Fruit fly (Drosophila melanogaster) whole organism, embryonic: ENCODE measurements around the gene foxo.
A peak's percentile ranks its signal among the peaks of the same experiment; 100 is the strongest.

Experiments
- Atf6 ChIP-seq: fragments of 200-800 bp; sonication (Bioruptor generic); IDR thresholded peaks from 2 replicates; pipeline ENCODE4 v1.3.6; 2022; ENCODE audit warnings: missing biosample characterization, missing genetic modification characterization
- BtbVII ChIP-seq: fragments of 200-800 bp; sonication (Bioruptor generic); optimal IDR thresholded peaks from 3 replicates; lab custom pipeline; 2017; ENCODE audit warnings: missing biosample characterization, mild to moderate bottlenecking, missing genetic modification characterization
- CG10267 ChIP-seq: fragments of 200-800 bp; sonication (Bioruptor generic); optimal IDR thresholded peaks from 2 replicates; lab custom pipeline; 2018; ENCODE audit warnings: missing biosample characterization, mild to moderate bottlenecking, missing genetic modification characterization, moderate library complexity
- CG10543 ChIP-seq: fragments of 200-800 bp; sonication (Bioruptor generic); optimal IDR thresholded peaks from 3 replicates; lab custom pipeline; 2017; ENCODE audit warnings: missing biosample characterization, mild to moderate bottlenecking, missing genetic modification characterization, moderate library complexity
- CG11093 ChIP-seq: fragments of 200-800 bp; sonication (Bioruptor generic); IDR thresholded peaks from 3 replicates; pipeline ENCODE4 v1.3.6; 2022; ENCODE audit warnings: missing biosample characterization, missing genetic modification characterization
- CG11398 ChIP-seq: fragments of 200-800 bp; sonication (Bioruptor generic); optimal IDR thresholded peaks from 2 replicates; lab custom pipeline; 2016; ENCODE audit warnings: missing biosample characterization, missing genetic modification characterization
- CG11696 ChIP-seq: fragments of 200-800 bp; sonication (Bioruptor generic); IDR thresholded peaks from 2 replicates; pipeline ENCODE4 v1.3.6; 2022; ENCODE audit warnings: missing biosample characterization, missing genetic modification characterization
- CG12659 ChIP-seq: fragments of 200-800 bp; sonication (Bioruptor generic); optimal IDR thresholded peaks from 3 replicates; lab custom pipeline; 2017; ENCODE audit warnings: mild to moderate bottlenecking, missing biosample characterization, missing genetic modification reagents, missing genetic modification characterization
- CG17361 ChIP-seq: fragments of 200-800 bp; sonication (Bioruptor generic); IDR thresholded peaks from 3 replicates; pipeline ENCODE4 v1.3.6; 2022; ENCODE audit warnings: missing biosample characterization, missing genetic modification characterization
- CG2116 ChIP-seq: fragments of 200-800 bp; sonication (Bioruptor generic); optimal IDR thresholded peaks from 3 replicates; lab custom pipeline; 2018; ENCODE audit warnings: missing biosample characterization, mild to moderate bottlenecking, missing genetic modification characterization
- CG30431 ChIP-seq: fragments of 200-800 bp; sonication (Bioruptor generic); optimal IDR thresholded peaks from 2 replicates; lab custom pipeline; 2017; ENCODE audit warnings: missing biosample characterization, missing genetic modification characterization
- CG3838 ChIP-seq: fragments of 200-800 bp; sonication (Bioruptor generic); optimal IDR thresholded peaks from 3 replicates; lab custom pipeline; 2016; ENCODE audit warnings: missing biosample characterization, missing genetic modification characterization
- CG4424 ChIP-seq: fragments of 200-800 bp; sonication (Bioruptor generic); optimal IDR thresholded peaks from 3 replicates; lab custom pipeline; 2016; ENCODE audit warnings: missing biosample characterization, missing genetic modification characterization
- CG5180 ChIP-seq: fragments of 200-800 bp; sonication (Bioruptor generic); optimal IDR thresholded peaks from 3 replicates; lab custom pipeline; 2017; ENCODE audit warnings: missing biosample characterization, missing genetic modification characterization, mild to moderate bottlenecking, moderate library complexity, missing genetic modification reagents
- CG6689 ChIP-seq: fragments of 200-800 bp; sonication (Bioruptor generic); IDR thresholded peaks from 2 replicates; pipeline ENCODE4 v1.3.6; 2022; ENCODE audit warnings: missing biosample characterization, missing genetic modification characterization
- CG6765 ChIP-seq: fragments of 200-800 bp; sonication (Bioruptor generic); optimal IDR thresholded peaks from 3 replicates; lab custom pipeline; 2017; ENCODE audit warnings: missing biosample characterization, mild to moderate bottlenecking, missing genetic modification characterization
- CG6813 ChIP-seq: fragments of 200-800 bp; sonication (Bioruptor generic); optimal IDR thresholded peaks from 2 replicates; lab custom pipeline; 2017; ENCODE audit warnings: missing biosample characterization, missing genetic modification characterization, mild to moderate bottlenecking, moderate library complexity, missing genetic modification reagents
- CG8089 ChIP-seq: fragments of 200-800 bp; sonication (Bioruptor generic); optimal IDR thresholded peaks from 3 replicates; lab custom pipeline; 2016; ENCODE audit warnings: missing biosample characterization, missing genetic modification characterization
- CG8290 ChIP-seq, 3 experiments: fragments of 200-800 bp; sonication (Bioruptor generic); optimal IDR thresholded peaks; 2 replicates each; lab custom pipeline; 2016 to 2019; ENCODE audit warnings: missing biosample characterization in 3 of 3, missing genetic modification characterization in 3 of 3, mild to moderate bottlenecking in 2 of 3, moderate library complexity in 1 of 3
- CG8359 ChIP-seq: fragments of 200-800 bp; sonication (Bioruptor generic); optimal IDR thresholded peaks from 2 replicates; lab custom pipeline; 2017; ENCODE audit warnings: missing biosample characterization, mild to moderate bottlenecking, missing genetic modification characterization, borderline replicate concordance
- CoRest ChIP-seq: fragments of 200-800 bp; sonication (Bioruptor generic); optimal IDR thresholded peaks from 3 replicates; lab custom pipeline; 2018; ENCODE audit warnings: missing biosample characterization, mild to moderate bottlenecking, missing genetic modification characterization, moderate library complexity
- Dfd ChIP-seq, 2 experiments: fragments of >200 bp; optimal IDR thresholded peaks; 2 replicates each; lab custom pipeline; 2017; ENCODE audit warnings: missing biosample characterization in 2 of 2, missing genetic modification characterization in 2 of 2
- E2f1 ChIP-seq: fragments of 200-800 bp; sonication (Bioruptor generic); IDR thresholded peaks from 2 replicates; pipeline ENCODE4 v1.3.6; 2022; ENCODE audit warnings: missing biosample characterization, missing genetic modification characterization
- Hr51 ChIP-seq, 2 experiments: fragments of 200-800 bp; sonication (Bioruptor generic); optimal IDR thresholded peaks; 2 replicates in 1 of 2; 3 replicates in 1 of 2; lab custom pipeline; 2016 to 2018; ENCODE audit warnings: missing biosample characterization in 2 of 2, missing genetic modification characterization in 2 of 2, mild to moderate bottlenecking in 1 of 2, moderate library complexity in 1 of 2
- MESR4 ChIP-seq: fragments of 200-800 bp; sonication (Bioruptor generic); optimal IDR thresholded peaks from 2 replicates; lab custom pipeline; 2018; ENCODE audit warnings: missing biosample characterization, mild to moderate bottlenecking, missing genetic modification characterization, moderate library complexity
- NC2α ChIP-seq: fragments of 200-800 bp; sonication (Bioruptor generic); optimal IDR thresholded peaks from 2 replicates; lab custom pipeline; 2016; ENCODE audit warnings: missing biosample characterization, missing genetic modification characterization
- NfI ChIP-seq: fragments of 200-800 bp; sonication (Bioruptor generic); optimal IDR thresholded peaks from 3 replicates; lab custom pipeline; 2018; ENCODE audit warnings: missing biosample characterization, mild to moderate bottlenecking, missing genetic modification characterization, moderate library complexity
- Poxn ChIP-seq: fragments of 200-800 bp; sonication (Bioruptor generic); IDR thresholded peaks from 2 replicates; pipeline ENCODE4 v1.3.6; 2022; ENCODE audit warnings: missing biosample characterization, missing genetic modification characterization
- Ssrp ChIP-seq: fragments of 200-800 bp; sonication (Bioruptor generic); optimal IDR thresholded peaks from 2 replicates; lab custom pipeline; 2018; ENCODE audit warnings: missing biosample characterization, mild to moderate bottlenecking, missing genetic modification characterization, moderate library complexity
- ara ChIP-seq: fragments of 200-800 bp; sonication (Bioruptor generic); IDR thresholded peaks from 2 replicates; pipeline ENCODE4 v1.3.6; 2022; ENCODE audit warnings: missing biosample characterization, missing genetic modification characterization
- bigmax ChIP-seq: fragments of 200-800 bp; sonication (Bioruptor generic); optimal IDR thresholded peaks from 2 replicates; lab custom pipeline; 2018; ENCODE audit warnings: missing biosample characterization, mild to moderate bottlenecking, missing genetic modification characterization
- cad ChIP-seq: fragments of >200 bp; optimal IDR thresholded peaks from 2 replicates; lab custom pipeline; 2017; ENCODE audit warnings: missing biosample characterization, missing genetic modification characterization
- chm ChIP-seq: fragments of 200-800 bp; sonication (Bioruptor generic); IDR thresholded peaks from 2 replicates; pipeline ENCODE4 v1.3.6; 2022; ENCODE audit warnings: missing biosample characterization, missing genetic modification characterization
- crp ChIP-seq, 2 experiments: fragments of 200-800 bp; sonication (Bioruptor generic); optimal IDR thresholded peaks; 2 replicates in 1 of 2; 3 replicates in 1 of 2; lab custom pipeline; 2017; ENCODE audit warnings: missing biosample characterization in 2 of 2, missing genetic modification characterization in 2 of 2, mild to moderate bottlenecking in 1 of 2, moderate library complexity in 1 of 2
- cwo ChIP-seq: fragments of 200-800 bp; sonication (Bioruptor generic); optimal IDR thresholded peaks from 3 replicates; lab custom pipeline; 2017; ENCODE audit warnings: missing biosample characterization, missing genetic modification characterization, mild to moderate bottlenecking, moderate library complexity, missing genetic modification reagents
- da ChIP-seq: fragments of 200-800 bp; sonication (Bioruptor generic); optimal IDR thresholded peaks from 2 replicates; lab custom pipeline; 2016; ENCODE audit warnings: missing biosample characterization, missing genetic modification characterization
- dati ChIP-seq: fragments of 200-800 bp; sonication (Bioruptor generic); IDR thresholded peaks from 2 replicates; pipeline ENCODE4 v1.3.6; 2022; ENCODE audit warnings: missing biosample characterization, missing genetic modification characterization
- disco-r ChIP-seq: fragments of 200-800 bp; sonication (Bioruptor generic); optimal IDR thresholded peaks from 2 replicates; lab custom pipeline; 2016; ENCODE audit warnings: missing biosample characterization, missing genetic modification characterization
- dm ChIP-seq: fragments of 200-800 bp; sonication (Bioruptor generic); optimal IDR thresholded peaks from 3 replicates; lab custom pipeline; 2016; ENCODE audit warnings: missing biosample characterization, missing genetic modification characterization
- fd96Cb ChIP-seq: fragments of 200-800 bp; sonication (Bioruptor generic); optimal IDR thresholded peaks from 2 replicates; lab custom pipeline; 2018; ENCODE audit warnings: missing biosample characterization, mild to moderate bottlenecking, missing genetic modification characterization, moderate library complexity
- ftz-f1 ChIP-seq: fragments of 200-800 bp; sonication (Bioruptor generic); optimal IDR thresholded peaks from 2 replicates; lab custom pipeline; 2016; ENCODE audit warnings: missing biosample characterization, missing genetic modification characterization
- hb ChIP-seq: fragments of 200-800 bp; sonication (Bioruptor generic); IDR thresholded peaks from 3 replicates; pipeline ENCODE4 v1.3.6; 2022; ENCODE audit warnings: missing biosample characterization, missing genetic modification characterization; ENCODE audit not compliant: partially characterized antibody
- her ChIP-seq: fragments of 200-800 bp; sonication (Bioruptor generic); optimal IDR thresholded peaks from 2 replicates; lab custom pipeline; 2016; ENCODE audit warnings: missing biosample characterization, missing genetic modification characterization
- hth ChIP-seq: fragments of >200 bp; optimal IDR thresholded peaks from 2 replicates; lab custom pipeline; 2017; ENCODE audit warnings: inconsistent platforms
- lmd ChIP-seq: fragments of 200-800 bp; sonication (Bioruptor generic); IDR thresholded peaks from 2 replicates; pipeline ENCODE4 v1.3.6; 2022; ENCODE audit warnings: missing biosample characterization, missing genetic modification characterization
- lola ChIP-seq, 3 experiments: fragments of >200 bp in 2 of 3; fragments of 200-800 bp in 1 of 3; sonication (Bioruptor generic) in 1 of 3; optimal IDR thresholded peaks; 2 replicates each; lab custom pipeline; 2017 to 2019; ENCODE audit warnings: missing biosample characterization in 3 of 3, missing genetic modification characterization in 3 of 3, mild to moderate bottlenecking in 1 of 3, moderate library complexity in 1 of 3
- mirr ChIP-seq: fragments of 200-800 bp; sonication (Bioruptor generic); optimal IDR thresholded peaks from 3 replicates; lab custom pipeline; 2018; ENCODE audit warnings: missing biosample characterization, mild to moderate bottlenecking, missing genetic modification characterization
- sc ChIP-seq, 3 experiments: fragments of >200 bp in 2 of 3; fragments of 200-800 bp in 1 of 3; sonication (Bioruptor generic) in 1 of 3; optimal IDR thresholded peaks; 2 replicates in 2 of 3; 3 replicates in 1 of 3; lab custom pipeline; 2017; ENCODE audit warnings: mild to moderate bottlenecking in 1 of 3, missing biosample characterization in 1 of 3, missing genetic modification characterization in 1 of 3, missing genetic modification reagents in 1 of 3
- schlank ChIP-seq: fragments of 200-800 bp; sonication (Bioruptor generic); optimal IDR thresholded peaks from 2 replicates; lab custom pipeline; 2018; ENCODE audit warnings: missing biosample characterization, mild to moderate bottlenecking, missing genetic modification characterization
- slp2 ChIP-seq: fragments of 200-800 bp; sonication (Bioruptor generic); optimal IDR thresholded peaks from 2 replicates; lab custom pipeline; 2016; ENCODE audit warnings: missing biosample characterization, missing genetic modification characterization

Gene foxo

dm6 chr3R:14095428-14095827 is 38.7 kb downstream of the foxo start (continued):
- TF ChIP-seq CG6813 (GFP tag; lab: Kevin White, UChicago) (no peak), MESR4 (GFP tag; lab: Kevin White, UChicago) (no peak), sc (optimal IDR thresholded peaks at IDR 0.05; lab: Kevin White, UChicago) (no peak), sc (GFP tag; optimal IDR thresholded peaks at IDR 0.05; lab: Kevin White, UChicago) (peak; percentile 11), disco-r (GFP tag; lab: Kevin White, UChicago) (no peak), NC2α (GFP tag; lab: Kevin White, UChicago) (no peak), Poxn (no peak), Hr51 (GFP tag; optimal IDR thresholded peaks at IDR 0.05; lab: Kevin White, UChicago) (peak in 1 of 2 experiments; percentile 73), lmd (peak; percentile 60), CG8089 (GFP tag; lab: Kevin White, UChicago) (no peak), slp2 (GFP tag; lab: Kevin White, UChicago) (no peak), fd96Cb (peak; percentile 53), ftz-f1 (no peak), E2f1 (GFP tag; lab: Robert Waterston, UW) (no peak), cwo (GFP tag; lab: Kevin White, UChicago) (peak; percentile 54), Ssrp (peak; percentile 42), her (no peak), dati (GFP tag; lab: Robert Waterston, UW) (no peak), CG6765 (GFP tag; lab: Kevin White, UChicago) (no peak), CG17361 (GFP tag; lab: Robert Waterston, UW) (0 out of 3 replicates have a peak, but pooled peaks have one; percentile 32), CG30431 (no peak), CG5180 (GFP tag; lab: Kevin White, UChicago) (peak; percentile 43), Dfd (GFP tag; optimal IDR thresholded peaks at IDR 0.05; lab: Kevin White, UChicago) (no peak), CoRest (tag; lab: Kevin White, UChicago) (peak; percentile 57), CG6689 (GFP tag; lab: Robert Waterston, UW) (peak; percentile 39), Atf6 (peak; percentile 39; the same call in 1 of the 2 replicates), BtbVII (GFP tag; lab: Kevin White, UChicago) (peak; percentile 45), crp (GFP tag; optimal IDR thresholded peaks at IDR 0.05; lab: Kevin White, UChicago) (no peak), ara (GFP tag; lab: Robert Waterston, UW) (peak; percentile 53; the same call in 1 of the 2 replicates), CG11696 (no peak), cad (GFP tag; lab: Kevin White, UChicago) (no peak), NfI (GFP tag; lab: Kevin White, UChicago) (peak; percentile 4), hb (GFP tag; lab: Robert Waterston, UW) (no peak), CG2116 (no peak), schlank (tag; lab: Kevin White, UChicago) (no peak), CG8359 (GFP tag; lab: Kevin White, UChicago) (no peak), CG4424 (peak; percentile 46), CG10543 (GFP tag; lab: Kevin White, UChicago) (no peak), CG10267 (tag; lab: Kevin White, UChicago) (peak; percentile 48), chm (GFP tag; lab: Robert Waterston, UW) (no peak), CG12659 (GFP tag; lab: Kevin White, UChicago) (peak; percentile 26), bigmax (GFP tag; lab: Kevin White, UChicago) (no peak), CG11093 (GFP tag; lab: Robert Waterston, UW) (0 out of 3 replicates have a peak, but pooled peaks have one; percentile 22), CG8290 (GFP tag; optimal IDR thresholded peaks at IDR 0.05; lab: Kevin White, UChicago) (no peak), CG8290 (tag; optimal IDR thresholded peaks at IDR 0.05; lab: Kevin White, UChicago) (no peak), dm (GFP tag; lab: Kevin White, UChicago) (no peak), hth (lab: Kevin White, UChicago) (no peak), CG11398 (GFP tag; lab: Kevin White, UChicago) (no peak), lola (GFP tag; optimal IDR thresholded peaks at IDR 0.05; lab: Kevin White, UChicago) (no peak), CG3838 (GFP tag; lab: Kevin White, UChicago) (no peak), da (GFP tag; lab: Kevin White, UChicago) (no peak), mirr (GFP tag; lab: Kevin White, UChicago) (no peak)
